Fruit fly (Drosophila melanogaster): ENCODE measurements around the gene CG3061.
A peak's percentile ranks its signal among the peaks of the same experiment; 100 is the strongest.

The CG3061 gene

DNA sequence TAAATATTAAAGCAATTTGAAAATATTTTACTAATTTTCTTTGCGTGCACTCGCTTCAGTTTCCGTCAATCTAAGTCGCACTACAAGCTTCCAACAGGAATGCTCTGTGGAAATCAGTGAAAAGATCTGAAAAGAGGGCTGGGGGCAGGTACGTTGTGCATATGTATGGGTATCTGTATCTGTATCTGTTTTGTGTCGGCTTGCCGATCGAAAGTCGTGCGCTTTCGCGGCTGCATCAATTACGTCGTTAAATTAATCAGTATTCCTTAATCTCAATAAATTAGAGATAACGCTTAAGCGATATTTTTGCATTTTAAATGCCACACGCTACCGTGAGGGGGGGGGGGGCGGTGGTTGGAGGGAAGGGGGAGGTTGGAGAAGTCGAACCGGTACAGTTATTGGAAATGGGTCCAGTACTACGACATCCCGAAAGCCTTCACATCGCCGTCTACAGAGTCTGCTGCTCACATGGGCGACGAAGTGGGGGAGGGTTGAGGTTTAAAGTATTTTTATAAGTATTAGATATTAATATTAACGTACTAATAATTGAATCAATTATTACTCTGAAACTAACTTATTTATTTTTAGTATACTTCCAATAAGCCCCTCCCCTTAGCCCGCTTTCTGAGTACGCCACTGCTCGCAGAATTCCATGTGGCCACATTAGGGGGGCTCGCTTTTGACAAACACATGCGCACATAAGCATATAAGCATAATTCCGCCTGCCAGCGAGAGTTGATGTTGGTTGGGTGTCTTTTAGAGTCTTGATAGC is 21.1 kb downstream of the CG3061 start (continued):
- TF ChIP-seq tgo (GFP tag; IDR thresholded peaks at IDR 0.05) = peak; percentile 98
- no peak for TF ChIP-seq Dfd (GFP tag; optimal IDR thresholded peaks at IDR 0.05)
- peak; percentile 81 for TF ChIP-seq gcm2 (GFP tag; optimal IDR thresholded peaks at IDR 0.05)
- peak; percentile 95 for TF ChIP-seq sug (tag; optimal IDR thresholded peaks at IDR 0.05)
- TF ChIP-seq vnd (GFP tag; IDR thresholded peaks at IDR 0.05; ENCODE audit: partially characterized antibody) = no peak
- TF ChIP-seq btn (GFP tag; optimal IDR thresholded peaks at IDR 0.05) = peak; percentile 9
- peak; percentile 92 for TF ChIP-seq jing (GFP tag; optimal IDR thresholded peaks at IDR 0.05)
- peak; percentile 97 for TF ChIP-seq ken (GFP tag; IDR thresholded peaks at IDR 0.05)
- TF ChIP-seq CG10366 (GFP tag; IDR thresholded peaks at IDR 0.05) = peak; percentile 98
- peak; percentile 92 for TF ChIP-seq tio (GFP tag; optimal IDR thresholded peaks at IDR 0.05)
- peak; percentile 97 for TF ChIP-seq CG4730 (GFP tag; IDR thresholded peaks at IDR 0.05)
- peak; percentile 99 for TF ChIP-seq dysf (GFP tag; IDR thresholded peaks at IDR 0.05)
- peak; percentile 48 for TF ChIP-seq ac (GFP tag; optimal IDR thresholded peaks at IDR 0.05)
- TF ChIP-seq BEAF-32 (GFP tag; optimal IDR thresholded peaks at IDR 0.05) = peak; percentile 20
- TF ChIP-seq Dll (GFP tag; IDR thresholded peaks at IDR 0.05; ENCODE audit: partially characterized antibody) = no peak
- TF ChIP-seq Xrp1 (GFP tag; IDR thresholded peaks at IDR 0.05) = peak; percentile 98
- no peak for TF ChIP-seq stwl (tag; optimal IDR thresholded peaks at IDR 0.05)
- peak; percentile 97 for TF ChIP-seq seq (GFP tag; IDR thresholded peaks at IDR 0.05)
- TF ChIP-seq CG15514 (GFP tag; optimal IDR thresholded peaks at IDR 0.05) = peak; percentile 94
- TF ChIP-seq slou (GFP tag; optimal IDR thresholded peaks at IDR 0.05) = peak; percentile 90
- no peak for TF ChIP-seq pfk (GFP tag; optimal IDR thresholded peaks at IDR 0.05)
- no peak for TF ChIP-seq pan (optimal IDR thresholded peaks at IDR 0.05)
- TF ChIP-seq pan (GFP tag; optimal IDR thresholded peaks at IDR 0.05 in 1 of 2, IDR thresholded peaks at IDR 0.05 in 1 of 2) = peak in 1 of 2 experiments; percentile 98
- peak; percentile 84 for TF ChIP-seq Nf-YB (GFP tag; optimal IDR thresholded peaks at IDR 0.05)
- peak; percentile 96 for TF ChIP-seq scrt (GFP tag; optimal IDR thresholded peaks at IDR 0.05)
- TF ChIP-seq CG11456 (GFP tag; IDR thresholded peaks at IDR 0.05) = peak; percentile 99
- TF ChIP-seq dpn (GFP tag; optimal IDR thresholded peaks at IDR 0.05) = peak; percentile 86 to 97
- TF ChIP-seq CG8359 (GFP tag; optimal IDR thresholded peaks at IDR 0.05; ENCODE audit: borderline replicate concordance) = peak; percentile 86
- peak; percentile 99 for TF ChIP-seq Dbx (GFP tag; IDR thresholded peaks at IDR 0.05)
- peak; percentile 97 for TF ChIP-seq grau (tag; optimal IDR thresholded peaks at IDR 0.05)
- TF ChIP-seq az2 (GFP tag; optimal IDR thresholded peaks at IDR 0.05) = peak; percentile 95
- TF ChIP-seq CG3995 (GFP tag; optimal IDR thresholded peaks at IDR 0.05) = peak; percentile 81
- TF ChIP-seq Dref (GFP tag; IDR thresholded peaks at IDR 0.05) = no peak; the same call in 1 of the 2 replicates
- TF ChIP-seq Atf-2 (GFP tag; optimal IDR thresholded peaks at IDR 0.05) = peak; percentile 58
- peak; percentile 97 for TF ChIP-seq C15 (GFP tag; IDR thresholded peaks at IDR 0.05)
- peak; percentile 98 for TF ChIP-seq Ada2b (GFP tag; IDR thresholded peaks at IDR 0.05)
- peak; percentile 97 for TF ChIP-seq klu (GFP tag; IDR thresholded peaks at IDR 0.05)
- peak; percentile 96 for TF ChIP-seq Asciz (GFP tag; optimal IDR thresholded peaks at IDR 0.05)
- peak; percentile 15 for TF ChIP-seq Dp (GFP tag; optimal IDR thresholded peaks at IDR 0.05)
- TF ChIP-seq Ravus (GFP tag; IDR thresholded peaks at IDR 0.05) = peak; percentile 96
- TF ChIP-seq CG13775 (GFP tag; optimal IDR thresholded peaks at IDR 0.05) = peak; percentile 96
- no peak for TF ChIP-seq en (GFP tag; optimal IDR thresholded peaks at IDR 0.05)
- TF ChIP-seq CG2202 (tag; optimal IDR thresholded peaks at IDR 0.05) = peak; percentile 83
- TF ChIP-seq pzg (GFP tag; optimal IDR thresholded peaks at IDR 0.05) = peak; percentile 27
- no peak for TF ChIP-seq gfzf (GFP tag; optimal IDR thresholded peaks at IDR 0.05)
- peak; percentile 87 for TF ChIP-seq CG4328 (GFP tag; optimal IDR thresholded peaks at IDR 0.05)
- peak; percentile 92 for TF ChIP-seq CG10274 (GFP tag; optimal IDR thresholded peaks at IDR 0.05)
- TF ChIP-seq CG16815 (GFP tag; optimal IDR thresholded peaks at IDR 0.05) = peak; percentile 93
- peak; percentile 76 for TF ChIP-seq emc (GFP tag; optimal IDR thresholded peaks at IDR 0.05)
